Worm (Caenorhabditis elegans) whole organism, L3 larva: ENCODE measurements around the gene Y69E1A.3.

Experiments used
- ama-1 ChIP-seq: fragments of 150-350 bp; optimal IDR thresholded peaks from 2 replicates; lab custom pipeline; 2018
- egl-27 ChIP-seq: sonication (generic microtip); optimal IDR thresholded peaks from 4 replicates; lab custom pipeline; 2017; ENCODE audit warnings: missing biosample characterization, missing genetic modification reagents, missing genetic modification characterization
- elt-3 ChIP-seq, 3 experiments: fragments of 150-350 bp in 1 of 3; sonication (generic microtip) in 2 of 3; optimal IDR thresholded peaks; 2 replicates in 2 of 3; 4 replicates in 1 of 3; lab custom pipeline; 2014 to 2017; ENCODE audit warnings: missing biosample characterization in 3 of 3, missing genetic modification characterization in 3 of 3
- fos-1 ChIP-seq: fragments of 150-350 bp; optimal IDR thresholded peaks from 2 replicates; lab custom pipeline; 2014; ENCODE audit warnings: missing biosample characterization, missing genetic modification characterization
- jun-1 ChIP-seq: fragments of 150-350 bp; optimal IDR thresholded peaks from 2 replicates; lab custom pipeline; 2014; ENCODE audit warnings: missing biosample characterization, missing genetic modification reagents, missing genetic modification characterization
- lin-39 ChIP-seq: fragments of 150-350 bp; optimal IDR thresholded peaks from 2 replicates; lab custom pipeline; 2018; ENCODE audit warnings: missing biosample characterization, missing genetic modification reagents, missing genetic modification characterization
- nfya-1 ChIP-seq: sonication (generic microtip); optimal IDR thresholded peaks from 2 replicates; lab custom pipeline; 2017; ENCODE audit warnings: missing genetic modification characterization, mild to moderate bottlenecking, missing compliant biosample characterization, antibody characterized with exemption, moderate library complexity; ENCODE audit not compliant: insufficient read depth
- nhr-12 ChIP-seq: fragments of 150-350 bp; optimal IDR thresholded peaks from 2 replicates; lab custom pipeline; 2014; ENCODE audit warnings: missing biosample characterization, missing genetic modification characterization
- nhr-23 ChIP-seq: fragments of 150-350 bp; optimal IDR thresholded peaks from 2 replicates; lab custom pipeline; 2014; ENCODE audit warnings: missing biosample characterization, missing genetic modification reagents, missing genetic modification characterization
- nhr-77 ChIP-seq: fragments of 150-350 bp; optimal IDR thresholded peaks from 2 replicates; lab custom pipeline; 2014; ENCODE audit warnings: missing biosample characterization, missing genetic modification characterization
- pqm-1 ChIP-seq: fragments of 150-350 bp; optimal IDR thresholded peaks from 2 replicates; lab custom pipeline; 2017; ENCODE audit warnings: missing biosample characterization, missing genetic modification characterization, inconsistent platforms
- snpc-4 ChIP-seq: fragments of 150-350 bp; optimal IDR thresholded peaks from 2 replicates; lab custom pipeline; 2014; ENCODE audit warnings: missing biosample characterization, missing genetic modification characterization
- unc-39 ChIP-seq: sonication (generic microtip); optimal IDR thresholded peaks from 4 replicates; lab custom pipeline; 2017; ENCODE audit warnings: missing biosample characterization, missing genetic modification characterization
- ztf-4 ChIP-seq: fragments of 150-350 bp; optimal IDR thresholded peaks from 2 replicates; lab custom pipeline; 2014; ENCODE audit warnings: missing biosample characterization, missing genetic modification characterization

DNA sequence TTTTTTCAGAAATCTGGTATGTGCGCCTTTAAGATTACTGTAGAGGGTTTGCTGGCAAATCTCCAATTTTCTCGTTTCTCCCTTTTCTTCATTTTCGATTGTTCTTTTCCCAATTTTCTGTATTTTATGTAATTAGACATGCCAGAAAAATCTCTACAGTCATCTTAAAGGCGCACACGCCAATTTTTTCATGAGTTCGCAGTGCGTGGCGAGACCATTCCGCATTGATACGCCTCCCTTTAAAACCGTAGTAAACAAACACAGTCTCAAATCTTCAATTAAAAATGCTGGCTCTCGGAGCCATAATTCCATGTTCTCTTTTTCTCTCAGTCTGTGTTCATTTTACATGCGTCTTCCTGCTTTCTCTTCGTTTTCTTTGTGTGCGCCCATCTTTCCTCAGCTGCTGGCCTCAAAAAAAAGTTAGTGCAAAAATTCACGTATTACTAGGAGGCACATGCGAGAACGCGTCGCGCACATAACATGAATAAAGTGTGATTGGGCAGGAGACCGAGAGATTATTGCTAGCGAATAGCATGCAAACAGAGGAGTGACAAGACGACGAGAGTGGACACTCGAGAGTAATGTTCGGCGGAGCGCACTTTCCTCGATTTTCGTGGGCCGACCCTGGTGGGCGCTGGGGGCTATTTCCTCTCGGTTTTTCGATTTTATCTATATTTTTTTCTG lies 33.1 kb upstream of the Y69E1A.3 start:
- TF ChIP-seq nfya-1: peak; percentile 83
- TF ChIP-seq lin-39 (tag; lab: Kevin White, UChicago): peak; percentile 78
- TF ChIP-seq jun-1 (tag; lab: Kevin White, UChicago): no peak
- TF ChIP-seq egl-27: no peak
- no peak for TF ChIP-seq ztf-4 (tag; lab: Kevin White, UChicago)
- peak; percentile 60 for TF ChIP-seq ama-1 (lab: Kevin White, UChicago)
- peak; percentile 70 for TF ChIP-seq snpc-4
- no peak for TF ChIP-seq elt-3 (tag; optimal IDR thresholded peaks at IDR 0.05; lab: Kevin White, UChicago)
- TF ChIP-seq nhr-23: peak; percentile 56
- TF ChIP-seq unc-39 (tag; lab: Kevin White, UChicago): no peak
- no peak for TF ChIP-seq nhr-12 (tag; lab: Kevin White, UChicago)
- TF ChIP-seq nhr-77: no peak
- peak; percentile 20 for TF ChIP-seq pqm-1 (tag; lab: Kevin White, UChicago)
- no peak for TF ChIP-seq fos-1 (tag; lab: Kevin White, UChicago)
